Worm (Caenorhabditis elegans): Measurements from ENCODE around the gene syx-3.
A peak's percentile ranks its signal among the peaks of the same experiment; 100 is the strongest.

The syx-3 gene

ce11 chrX:5323287-5323686, 25.6 kb upstream of the syx-3 start, which contains the start of gene sto-2:
Gene sto-2, minus strand, starts transcription at chrX:5323387.
- no peak for TF ChIP-seq snpc-1.1 (tag; optimal IDR thresholded peaks at IDR 0.05; ENCODE audit: insufficient read depth)
- no peak for TF ChIP-seq B0019.2 (GFP tag; conservative IDR thresholded peaks at IDR 0.05)
- no peak for TF ChIP-seq ceh-100 (GFP tag; IDR thresholded peaks at IDR 0.05)

DNA sequence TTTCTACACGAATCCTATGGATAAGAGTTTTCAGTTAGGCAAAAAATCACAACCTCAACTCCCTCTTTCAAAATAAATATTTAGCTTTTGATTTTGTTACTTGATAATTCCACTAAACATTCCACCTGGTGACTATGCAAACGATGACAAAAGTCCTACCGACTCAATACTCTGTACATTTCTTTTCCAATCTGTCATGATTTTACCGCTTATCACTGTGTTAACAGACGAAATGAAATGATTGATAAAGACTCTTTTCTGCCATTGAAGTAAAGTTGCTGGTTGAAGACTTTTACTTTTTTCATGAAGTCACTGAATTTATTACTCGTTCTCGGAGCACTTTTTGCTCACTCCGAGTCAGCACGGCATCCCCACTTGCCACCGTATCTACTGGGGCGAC, 19.7 kb upstream of the syx-3 start, which contains the start of gene C26B9.5:
C26B9.5 (plus strand) TSS at position 244 of the 400 bp plus-strand sequence.
- peak; percentile 68 for TF ChIP-seq nhr-80 (tag; optimal IDR thresholded peaks at IDR 0.05)
- no peak for TF ChIP-seq ztf-6 (GFP tag; IDR thresholded peaks at IDR 0.05)
- no peak for TF ChIP-seq dox-1 (GFP tag; IDR thresholded peaks at IDR 0.05)

- no peak for TF ChIP-seq ztf-25 (GFP tag; IDR thresholded peaks at IDR 0.05)
- no peak for TF ChIP-seq Y79H2A.3 (GFP tag; conservative IDR thresholded peaks at IDR 0.05)
- no peak for TF ChIP-seq ztf-3 (GFP tag; optimal IDR thresholded peaks at IDR 0.05)
- no peak for TF ChIP-seq sptf-2 (GFP tag; optimal IDR thresholded peaks at IDR 0.05)
- TF ChIP-seq Y53F4B.3 (GFP tag; IDR thresholded peaks at IDR 0.05), result no peak
- no peak for TF ChIP-seq tbx-9 (tag; optimal IDR thresholded peaks at IDR 0.05; ENCODE audit: borderline replicate concordance)
- TF ChIP-seq rcor-1 (GFP tag; IDR thresholded peaks at IDR 0.05), result no peak
- no peak for TF ChIP-seq K12H6.12 (tag; optimal IDR thresholded peaks at IDR 0.05)
- no peak for TF ChIP-seq F22D6.2 (tag; optimal IDR thresholded peaks at IDR 0.05)
- TF ChIP-seq repo-1 (tag; optimal IDR thresholded peaks at IDR 0.05), result no peak
- TF ChIP-seq athp-1 (tag; optimal IDR thresholded peaks at IDR 0.05), result no peak
Measured at ce11 chrX:5330765-5331164, 18.1 kb upstream of the syx-3 start.

- no peak for TF ChIP-seq ceh-100 (GFP tag; IDR thresholded peaks at IDR 0.05)
- no peak for TF ChIP-seq dpl-1 (GFP tag; optimal IDR thresholded peaks at IDR 0.05)
- no peak for TF ChIP-seq snpc-1.1 (tag; optimal IDR thresholded peaks at IDR 0.05; ENCODE audit: insufficient read depth)
- TF ChIP-seq sdz-38 (tag; optimal IDR thresholded peaks at IDR 0.05), result no peak
- TF ChIP-seq pha-4 (tag; optimal IDR thresholded peaks at IDR 0.05), result no peak
- TF ChIP-seq nhr-90 (tag; optimal IDR thresholded peaks at IDR 0.05), result no peak
- TF ChIP-seq ama-1 (optimal IDR thresholded peaks at IDR 0.05), result no peak
- no peak for TF ChIP-seq ama-1 (GFP tag; optimal IDR thresholded peaks at IDR 0.05)
- TF ChIP-seq ztf-28 (GFP tag; IDR thresholded peaks at IDR 0.05), result no peak
- TF ChIP-seq ztf-6 (GFP tag; IDR thresholded peaks at IDR 0.05), result no peak
- TF ChIP-seq sea-2 (GFP tag; IDR thresholded peaks at IDR 0.05), result no peak
Measured at ce11 chrX:5335368-5335767, 13.5 kb upstream of the syx-3 start, which contains the start of gene C26B9.6. Gene C26B9.6, minus strand, starts transcription at chrX:5335468.

- TF ChIP-seq let-526 (GFP tag; IDR thresholded peaks at IDR 0.05) (0 out of 2 replicates have a peak, but pooled peaks have one; percentile 27), madf-3 (GFP tag; IDR thresholded peaks at IDR 0.05) (0 out of 2 replicates have a peak, but pooled peaks have one; percentile 62), lin-40 (tag; optimal IDR thresholded peaks at IDR 0.05) (peak; percentile 68), ekl-4 (GFP tag; IDR thresholded peaks at IDR 0.05) (no peak), ztf-26 (tag; optimal IDR thresholded peaks at IDR 0.05) (peak; percentile 33), K12H6.12 (tag; optimal IDR thresholded peaks at IDR 0.05) (peak; percentile 47), ZK185.1 (tag; optimal IDR thresholded peaks at IDR 0.05; ENCODE audit: poor library complexity, severe bottlenecking) (peak; percentile 21), nfyb-1 (GFP tag; IDR thresholded peaks at IDR 0.05) (0 out of 2 replicates have a peak, but pooled peaks have one; percentile 47), madf-10 (tag; optimal IDR thresholded peaks at IDR 0.05) (peak; percentile 95), dpff-1 (tag; optimal IDR thresholded peaks at IDR 0.05) (no peak), lsy-27 (tag; optimal IDR thresholded peaks at IDR 0.05; ENCODE audit: borderline replicate concordance, insufficient read depth) (no peak), snpc-3.4 (tag; optimal IDR thresholded peaks at IDR 0.05) (peak; percentile 44), attf-5 (GFP tag; optimal IDR thresholded peaks at IDR 0.05) (peak; percentile 60), snpc-4 (GFP tag; optimal IDR thresholded peaks at IDR 0.05) (no peak), snpc-4 (tag; optimal IDR thresholded peaks at IDR 0.05) (peak in 2 of 4 experiments; percentile 17 to 40), hmg-1.2 (GFP tag; IDR thresholded peaks at IDR 0.05) (peak; percentile 75; the same call in 1 of the 2 replicates), pbrm-1 (GFP tag; IDR thresholded peaks at IDR 0.05) (peak; percentile 20; the same call in 1 of the 2 replicates), ceh-27 (GFP tag; optimal IDR thresholded peaks at IDR 0.05) (peak; percentile 73), F57C9.4 (tag; optimal IDR thresholded peaks at IDR 0.05) (no peak), nhr-80 (tag; optimal IDR thresholded peaks at IDR 0.05) (peak; percentile 73)
Measured at ce11 chrX:5336498-5336897, 12.4 kb upstream of the syx-3 start.
